Worm (Caenorhabditis elegans) whole organism, early embryonic: ENCODE data around the gene rbx-1.

Experiments used
- B0310.2 ChIP-seq: sonication (generic microtip); optimal IDR thresholded peaks from 2 replicates; lab custom pipeline; 2016; ENCODE audit warnings: mild to moderate bottlenecking, missing genetic modification characterization, missing compliant biosample characterization
- F13C5.2 ChIP-seq: sonication (generic microtip); optimal IDR thresholded peaks from 2 replicates; lab custom pipeline; 2017; ENCODE audit warnings: mild to moderate bottlenecking, missing genetic modification characterization, inconsistent platforms, missing compliant biosample characterization
- aly-1 ChIP-seq: sonication (generic microtip); optimal IDR thresholded peaks from 2 replicates; lab custom pipeline; 2016; ENCODE audit warnings: missing genetic modification characterization, missing compliant biosample characterization
- ama-1 ChIP-seq: fragments of 150-350 bp; optimal IDR thresholded peaks from 2 replicates; lab custom pipeline; 2014
- ceh-13 ChIP-seq: fragments of 200-800 bp; sonication (Bioruptor generic); optimal IDR thresholded peaks from 2 replicates; lab custom pipeline; 2018; ENCODE audit warnings: mild to moderate bottlenecking, missing genetic modification characterization, missing compliant biosample characterization
- ceh-36 ChIP-seq: sonication (generic microtip); optimal IDR thresholded peaks from 2 replicates; lab custom pipeline; 2016; ENCODE audit warnings: missing genetic modification characterization, inconsistent platforms, missing compliant biosample characterization
- ets-7 ChIP-seq: sonication (generic microtip); optimal IDR thresholded peaks from 2 replicates; lab custom pipeline; 2016; ENCODE audit warnings: missing genotype, missing genetic modification characterization, missing compliant biosample characterization
- flt-1 ChIP-seq: fragments of 200-800 bp; sonication (Bioruptor generic); IDR thresholded peaks from 2 replicates; pipeline ENCODE4 v1.3.6; 2022; ENCODE audit warnings: missing genetic modification characterization, missing compliant biosample characterization
- hmbx-1 ChIP-seq: sonication (generic microtip); optimal IDR thresholded peaks from 2 replicates; lab custom pipeline; 2016; ENCODE audit warnings: mild to moderate bottlenecking, missing genetic modification characterization, missing compliant biosample characterization
- hmg-4 ChIP-seq: fragments of 200-800 bp; sonication (Bioruptor generic); optimal IDR thresholded peaks from 2 replicates; lab custom pipeline; 2018; ENCODE audit warnings: mild to moderate bottlenecking, missing genetic modification characterization, missing compliant biosample characterization
- hnd-1 ChIP-seq: sonication (generic microtip); optimal IDR thresholded peaks from 2 replicates; lab custom pipeline; 2016; ENCODE audit warnings: missing genetic modification characterization, missing compliant biosample characterization
- pes-1 ChIP-seq: fragments of 200-800 bp; sonication (Bioruptor generic); IDR thresholded peaks from 2 replicates; pipeline ENCODE4 v1.3.6; 2022; ENCODE audit warnings: missing genetic modification reagents, missing genetic modification characterization, missing compliant biosample characterization
- scrt-1 ChIP-seq: fragments of 200-800 bp; sonication (Bioruptor generic); IDR thresholded peaks from 2 replicates; pipeline ENCODE4 v1.3.6; 2022; ENCODE audit warnings: missing genetic modification characterization, missing compliant biosample characterization
- sea-1 ChIP-seq: fragments of 200-800 bp; sonication (Bioruptor generic); conservative IDR thresholded peaks from 2 replicates; pipeline ENCODE4 v1.3.6; 2022; ENCODE audit warnings: missing genetic modification characterization, missing compliant biosample characterization
- tbx-11 ChIP-seq: fragments of 200-800 bp; sonication (Bioruptor generic); IDR thresholded peaks from 2 replicates; pipeline ENCODE4 v1.3.6; 2022; ENCODE audit warnings: missing genetic modification characterization, missing compliant biosample characterization
- tbx-37 ChIP-seq: fragments of 200-800 bp; sonication (Bioruptor generic); conservative IDR thresholded peaks from 2 replicates; pipeline ENCODE4 v1.3.6; 2022; ENCODE audit warnings: missing genetic modification reagents, missing genetic modification characterization, missing compliant biosample characterization
- tra-4 ChIP-seq: sonication (generic microtip); optimal IDR thresholded peaks from 2 replicates; lab custom pipeline; 2017; ENCODE audit warnings: missing genetic modification characterization, missing compliant biosample characterization

The rbx-1 gene

DNA sequence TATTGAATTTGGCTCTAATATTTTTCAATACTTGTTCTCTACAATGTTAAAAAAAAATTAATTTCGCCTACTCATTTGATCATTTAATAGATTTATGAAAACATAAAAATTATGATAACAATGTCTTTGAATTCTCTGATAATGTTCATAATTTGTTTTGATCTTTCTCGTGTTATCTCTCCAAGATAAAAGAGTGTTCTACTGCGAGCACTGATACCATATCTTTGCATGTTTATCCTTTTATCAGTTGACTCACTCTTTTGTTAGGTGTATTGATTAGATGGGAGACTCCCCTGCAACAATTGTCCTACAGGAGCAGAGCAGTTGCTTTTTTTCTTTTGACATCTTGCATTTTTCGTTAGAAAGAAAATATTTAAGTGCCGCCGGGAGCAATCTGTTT, 8.9 kb upstream of the rbx-1 start:
- TF ChIP-seq hmbx-1 (tag; lab: Kevin White, UChicago): no peak
- no peak for TF ChIP-seq ceh-36 (tag; lab: Kevin White, UChicago)
- TF ChIP-seq ets-7 (tag; lab: Kevin White, UChicago): no peak
- TF ChIP-seq F13C5.2: no peak
- TF ChIP-seq B0310.2 (tag; lab: Kevin White, UChicago): no peak
- no peak for TF ChIP-seq hnd-1

DNA sequence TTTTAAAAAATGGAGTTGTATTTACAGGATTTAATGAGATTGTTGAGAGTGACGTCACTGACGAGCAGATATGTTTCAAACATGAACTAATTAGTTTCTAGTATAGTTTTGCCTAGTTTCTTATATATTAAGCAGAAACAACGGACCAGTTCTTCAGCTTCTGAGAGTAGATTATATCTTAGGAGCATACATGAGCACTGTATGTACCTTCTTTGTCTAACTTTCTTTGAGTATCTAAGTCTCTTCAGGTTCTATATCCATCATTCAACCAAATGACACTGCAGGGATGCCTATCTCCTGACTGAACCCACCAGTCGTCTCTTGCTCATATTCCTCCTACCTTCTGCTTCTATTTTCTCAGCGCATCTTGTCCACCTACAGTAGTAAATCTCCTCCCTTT, 6.4 kb upstream of the rbx-1 start, which contains the start of gene her-1:
her-1 (plus strand) TSS at position 301 of the 400 bp plus-strand sequence.
- no peak for TF ChIP-seq ets-7 (tag; lab: Kevin White, UChicago)
- no peak for TF ChIP-seq tbx-11
- TF ChIP-seq scrt-1 (GFP tag; lab: Robert Waterston, UW): no peak
- no peak for TF ChIP-seq B0310.2 (tag; lab: Kevin White, UChicago)
- TF ChIP-seq hmg-4 (GFP tag; lab: Kevin White, UChicago): no peak
- TF ChIP-seq ama-1 (lab: Kevin White, UChicago): no peak
- TF ChIP-seq hmbx-1 (tag; lab: Kevin White, UChicago): no peak
- TF ChIP-seq tbx-37: no peak
- no peak for TF ChIP-seq flt-1 (GFP tag; lab: Robert Waterston, UW)
- no peak for TF ChIP-seq tra-4 (tag; lab: Kevin White, UChicago)
- no peak for TF ChIP-seq sea-1 (GFP tag; lab: Robert Waterston, UW)
- no peak for TF ChIP-seq ceh-36 (tag; lab: Kevin White, UChicago)
- TF ChIP-seq hnd-1: no peak
- no peak for TF ChIP-seq ceh-13
- TF ChIP-seq F13C5.2: no peak
- TF ChIP-seq aly-1 (tag; lab: Kevin White, UChicago): no peak
- no peak for TF ChIP-seq pes-1

DNA sequence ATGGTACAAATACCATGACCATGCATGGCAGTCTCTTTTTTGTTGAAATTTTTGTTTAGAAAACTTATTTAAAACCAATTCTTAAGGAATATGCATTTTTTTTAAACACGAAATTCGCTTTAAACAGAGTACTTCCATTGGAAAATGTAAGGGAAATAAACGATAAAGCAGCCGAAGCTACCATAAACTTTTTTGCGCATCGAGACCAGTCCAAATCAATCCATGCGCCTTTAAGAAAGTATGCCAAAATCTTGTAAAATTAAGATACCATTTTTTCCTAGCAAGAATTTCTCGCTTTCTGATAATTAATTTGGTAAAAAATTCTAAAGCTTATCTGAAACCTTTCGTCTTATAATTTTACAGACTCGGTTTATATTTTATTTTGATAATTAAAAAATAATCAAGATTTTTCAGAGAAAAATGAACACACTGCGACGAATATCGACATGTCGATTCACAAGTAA, 2.4 kb upstream of the rbx-1 start, which contains the start of gene ZK287.7:
ZK287.7 (plus strand) TSS at position 414 of the 464 bp plus-strand sequence.
- TF ChIP-seq ceh-36 (tag; lab: Kevin White, UChicago): no peak
- TF ChIP-seq hnd-1: no peak
- no peak for TF ChIP-seq F13C5.2
- no peak for TF ChIP-seq flt-1 (GFP tag; lab: Robert Waterston, UW)
- no peak for TF ChIP-seq ceh-13
- TF ChIP-seq sea-1 (GFP tag; lab: Robert Waterston, UW): no peak
- no peak for TF ChIP-seq hmg-4 (GFP tag; lab: Kevin White, UChicago)
- no peak for TF ChIP-seq tbx-11
- no peak for TF ChIP-seq scrt-1 (GFP tag; lab: Robert Waterston, UW)
- no peak for TF ChIP-seq ama-1 (lab: Kevin White, UChicago)
- TF ChIP-seq pes-1: no peak
- no peak for TF ChIP-seq tbx-37
- TF ChIP-seq tra-4 (tag; lab: Kevin White, UChicago): no peak
- no peak for TF ChIP-seq hmbx-1 (tag; lab: Kevin White, UChicago)
- TF ChIP-seq aly-1 (tag; lab: Kevin White, UChicago): no peak
- TF ChIP-seq B0310.2 (tag; lab: Kevin White, UChicago): no peak
- no peak for TF ChIP-seq ets-7 (tag; lab: Kevin White, UChicago)

DNA sequence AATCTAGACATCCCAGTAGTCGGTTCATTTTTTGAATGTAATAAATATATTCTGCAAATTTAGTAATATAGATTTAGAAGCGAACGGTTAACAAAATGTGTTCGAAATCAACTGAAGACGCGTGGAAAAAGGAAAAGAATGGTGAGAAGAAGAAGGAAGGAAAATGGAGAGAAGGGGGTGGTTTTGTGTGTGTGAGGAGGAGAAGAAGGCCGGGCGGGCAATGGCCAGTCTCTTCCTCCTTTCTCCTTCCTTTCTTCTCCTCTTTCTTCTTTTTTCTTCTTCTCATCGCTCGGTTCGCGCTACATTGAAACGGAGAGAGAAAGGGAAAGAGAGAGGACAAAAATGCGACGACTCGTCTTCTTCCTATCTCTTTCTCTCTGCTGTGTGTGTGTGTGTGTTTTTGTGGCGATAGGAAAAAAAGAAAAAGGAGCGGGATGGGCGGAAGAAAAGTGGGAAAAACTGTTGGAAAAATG, 1.8 kb upstream of the rbx-1 start, which contains the start of gene ztf-9:
ztf-9 (minus strand) TSS at position 51 of the 473 bp plus-strand sequence.
- TF ChIP-seq hmg-4 (GFP tag; lab: Kevin White, UChicago): peak; percentile 72
- peak; percentile 19 for TF ChIP-seq F13C5.2
- no peak for TF ChIP-seq sea-1 (GFP tag; lab: Robert Waterston, UW)

DNA sequence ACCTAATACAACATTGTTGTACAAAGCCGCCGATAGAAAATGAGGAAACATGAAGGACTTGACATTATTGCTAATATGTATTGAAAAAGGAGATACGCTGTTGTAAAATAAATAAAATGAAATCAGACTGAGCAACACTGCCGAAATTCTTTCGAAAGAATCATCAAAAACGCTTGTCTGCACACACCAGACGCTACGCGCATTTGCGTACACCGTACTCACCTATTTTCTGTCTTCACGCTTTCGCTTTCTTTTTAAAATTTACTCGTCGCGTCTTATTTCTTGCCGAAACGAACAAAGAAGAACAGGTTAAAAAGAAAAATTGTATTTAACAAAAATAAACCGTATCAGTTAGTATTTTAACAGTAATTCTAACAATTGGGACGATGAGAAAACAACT, 406 bp upstream of the rbx-1 start:
- TF ChIP-seq scrt-1 (GFP tag; lab: Robert Waterston, UW) (no peak), hnd-1 (no peak), tbx-11 (no peak), F13C5.2 (peak; percentile 55)

ce11 chrV:9689364-9689763, 958 bp downstream of the rbx-1 start:
- no peak for TF ChIP-seq ceh-13
- no peak for TF ChIP-seq B0310.2 (tag; lab: Kevin White, UChicago)
- no peak for TF ChIP-seq hmbx-1 (tag; lab: Kevin White, UChicago)
- no peak for TF ChIP-seq hmg-4 (GFP tag; lab: Kevin White, UChicago)
- no peak for TF ChIP-seq F13C5.2
- TF ChIP-seq pes-1: no peak
- TF ChIP-seq flt-1 (GFP tag; lab: Robert Waterston, UW): no peak
- no peak for TF ChIP-seq aly-1 (tag; lab: Kevin White, UChicago)
- no peak for TF ChIP-seq hnd-1
- TF ChIP-seq tra-4 (tag; lab: Kevin White, UChicago): no peak
- TF ChIP-seq tbx-37: no peak
- TF ChIP-seq ama-1 (lab: Kevin White, UChicago): no peak
- no peak for TF ChIP-seq tbx-11
- TF ChIP-seq scrt-1 (GFP tag; lab: Robert Waterston, UW): no peak
- TF ChIP-seq ceh-36 (tag; lab: Kevin White, UChicago): no peak
- no peak for TF ChIP-seq sea-1 (GFP tag; lab: Robert Waterston, UW)
- no peak for TF ChIP-seq ets-7 (tag; lab: Kevin White, UChicago)

DNA sequence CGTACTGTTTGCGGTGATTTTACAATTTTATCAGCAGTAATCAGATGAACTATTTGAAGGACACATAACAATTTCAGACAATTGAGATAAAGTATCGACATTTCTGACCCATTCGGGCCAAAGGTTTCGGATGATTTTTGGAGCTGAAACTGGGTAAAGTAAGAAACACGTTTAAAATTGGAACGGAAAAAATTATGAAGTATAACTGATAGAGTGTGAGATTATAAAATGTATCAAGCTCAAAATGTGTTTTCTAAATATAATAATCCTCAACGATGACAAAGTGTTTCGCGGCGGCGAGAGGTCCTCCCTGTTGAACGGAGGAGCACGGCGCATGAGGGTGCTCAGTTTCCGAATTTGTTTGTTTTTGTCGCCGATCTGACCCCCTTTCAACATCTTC, 4.8 kb downstream of the rbx-1 start, which contains the start of gene ZK287.4:
ZK287.4 (minus strand) TSS at position 101 of the 400 bp plus-strand sequence.
- TF ChIP-seq pes-1: no peak
- no peak for TF ChIP-seq tra-4 (tag; lab: Kevin White, UChicago)

DNA sequence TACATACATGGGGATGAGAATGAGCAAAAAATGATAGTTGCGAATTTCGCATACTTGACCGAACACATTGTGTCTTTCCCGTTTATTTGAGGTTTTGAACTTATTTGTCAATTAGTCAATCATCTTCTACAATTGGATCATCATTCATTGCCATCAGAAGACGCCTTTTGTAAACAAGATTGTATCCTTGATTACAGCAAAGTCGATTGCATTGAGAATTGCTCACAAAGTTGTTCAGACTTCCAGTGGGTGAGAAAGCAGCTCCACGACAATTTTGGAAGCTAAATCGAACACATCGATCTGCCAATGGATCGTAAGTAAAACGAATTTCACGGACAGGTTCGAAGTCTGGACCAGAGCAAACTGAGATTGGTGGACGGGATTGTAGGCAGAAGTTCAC, 10.1 kb downstream of the rbx-1 start:
- TF ChIP-seq tbx-11 (no peak), ceh-36 (tag; lab: Kevin White, UChicago) (no peak), pes-1 (no peak), aly-1 (tag; lab: Kevin White, UChicago) (no peak), hmbx-1 (tag; lab: Kevin White, UChicago) (no peak), sea-1 (GFP tag; lab: Robert Waterston, UW) (no peak), ceh-13 (no peak), scrt-1 (GFP tag; lab: Robert Waterston, UW) (no peak), tbx-37 (no peak), flt-1 (GFP tag; lab: Robert Waterston, UW) (no peak), ets-7 (tag; lab: Kevin White, UChicago) (no peak), tra-4 (tag; lab: Kevin White, UChicago) (no peak), hmg-4 (GFP tag; lab: Kevin White, UChicago) (no peak), ama-1 (lab: Kevin White, UChicago) (no peak), F13C5.2 (no peak), hnd-1 (no peak), B0310.2 (tag; lab: Kevin White, UChicago) (no peak)
